Fruit fly (Drosophila melanogaster): ENCODE data around the gene Art8.

Gene Art8

dm6 chr2L:11021606-11022005, 10.7 kb upstream of the Art8 start:
- TF ChIP-seq fd96Ca (GFP tag; IDR thresholded peaks at IDR 0.05): no peak
- TF ChIP-seq CG8301 (tag; optimal IDR thresholded peaks at IDR 0.05): peak; percentile 19
- TF ChIP-seq CG9948 (tag; optimal IDR thresholded peaks at IDR 0.05): peak; percentile 53
- no peak for TF ChIP-seq CG12605 (GFP tag; IDR thresholded peaks at IDR 0.05)
- peak; percentile 48 for TF ChIP-seq CG14655 (GFP tag; optimal IDR thresholded peaks at IDR 0.05)
- TF ChIP-seq D1 (tag; optimal IDR thresholded peaks at IDR 0.05): no peak
- peak; percentile 5 for TF ChIP-seq Snoo (tag; optimal IDR thresholded peaks at IDR 0.05)
- TF ChIP-seq CG4496 (GFP tag; IDR thresholded peaks at IDR 0.05): no peak
- no peak for TF ChIP-seq Ets98B (GFP tag; IDR thresholded peaks at IDR 0.05)
- no peak for TF ChIP-seq Pif1A (GFP tag; optimal IDR thresholded peaks at IDR 0.05)
- TF ChIP-seq Pif1B (GFP tag; optimal IDR thresholded peaks at IDR 0.05): no peak
- peak; percentile 44 for TF ChIP-seq CG8159 (tag; optimal IDR thresholded peaks at IDR 0.05)
- TF ChIP-seq gl (tag; optimal IDR thresholded peaks at IDR 0.05): no peak
- no peak for TF ChIP-seq CG32121 (GFP tag; IDR thresholded peaks at IDR 0.05)
- TF ChIP-seq rn (GFP tag; IDR thresholded peaks at IDR 0.05): no peak
- TF ChIP-seq EcR (GFP tag; optimal IDR thresholded peaks at IDR 0.05): no peak
- no peak for TF ChIP-seq CG15710 (tag; optimal IDR thresholded peaks at IDR 0.05)
- peak; percentile 21 for TF ChIP-seq CG17806 (tag; optimal IDR thresholded peaks at IDR 0.05)

- TF ChIP-seq CG17806 (tag; optimal IDR thresholded peaks at IDR 0.05): no peak
- no peak for TF ChIP-seq Ets98B (GFP tag; IDR thresholded peaks at IDR 0.05)
- no peak for TF ChIP-seq rn (GFP tag; IDR thresholded peaks at IDR 0.05)
- TF ChIP-seq D1 (tag; optimal IDR thresholded peaks at IDR 0.05): no peak
- no peak for TF ChIP-seq Snoo (tag; optimal IDR thresholded peaks at IDR 0.05)
- no peak for TF ChIP-seq CG12605 (GFP tag; IDR thresholded peaks at IDR 0.05)
- TF ChIP-seq CG10348 (GFP tag; IDR thresholded peaks at IDR 0.05): no peak
- no peak for TF ChIP-seq CG14655 (GFP tag; optimal IDR thresholded peaks at IDR 0.05)
- TF ChIP-seq CG9948 (tag; optimal IDR thresholded peaks at IDR 0.05): no peak
- no peak for TF ChIP-seq CG4496 (GFP tag; IDR thresholded peaks at IDR 0.05)
- TF ChIP-seq CG8301 (tag; optimal IDR thresholded peaks at IDR 0.05): no peak
- no peak for TF ChIP-seq EcR (GFP tag; optimal IDR thresholded peaks at IDR 0.05)
- no peak for TF ChIP-seq CG8159 (tag; optimal IDR thresholded peaks at IDR 0.05)
- no peak for TF ChIP-seq CG13204 (GFP tag; optimal IDR thresholded peaks at IDR 0.05)
- TF ChIP-seq CG15710 (tag; optimal IDR thresholded peaks at IDR 0.05): no peak
- TF ChIP-seq fd96Ca (GFP tag; IDR thresholded peaks at IDR 0.05): no peak
- TF ChIP-seq CG32121 (GFP tag; IDR thresholded peaks at IDR 0.05): no peak
These were observed 5.8 kb upstream of the Art8 start, which contains the start of gene CG14913 for dm6 chr2L:11016695-11017094. Gene CG14913, plus strand, starts transcription at chr2L:11016995.

- TF ChIP-seq gl (tag; optimal IDR thresholded peaks at IDR 0.05) (no peak), CG8301 (tag; optimal IDR thresholded peaks at IDR 0.05) (no peak), Pif1B (GFP tag; optimal IDR thresholded peaks at IDR 0.05) (no peak), fd96Ca (GFP tag; IDR thresholded peaks at IDR 0.05) (no peak), rn (GFP tag; IDR thresholded peaks at IDR 0.05) (no peak), CG13204 (GFP tag; optimal IDR thresholded peaks at IDR 0.05) (no peak), CG14655 (GFP tag; optimal IDR thresholded peaks at IDR 0.05) (no peak), Snoo (tag; optimal IDR thresholded peaks at IDR 0.05) (no peak), CG10348 (GFP tag; IDR thresholded peaks at IDR 0.05) (no peak), CG15710 (tag; optimal IDR thresholded peaks at IDR 0.05) (no peak), CG32121 (GFP tag; IDR thresholded peaks at IDR 0.05) (no peak; the same call in 1 of the 2 replicates), EcR (GFP tag; optimal IDR thresholded peaks at IDR 0.05) (no peak), CG17806 (tag; optimal IDR thresholded peaks at IDR 0.05) (no peak)
These were observed 4.4 kb upstream of the Art8 start, which contains the start of gene Acp32CD for dm6 chr2L:11015320-11015719. Gene Acp32CD, plus strand, starts transcription at chr2L:11015620.

dm6 chr2L:11014671-11015070, 3.8 kb upstream of the Art8 start:
- peak; percentile 46 for TF ChIP-seq CG17806 (tag; optimal IDR thresholded peaks at IDR 0.05)
- TF ChIP-seq EcR (GFP tag; optimal IDR thresholded peaks at IDR 0.05): peak; percentile 11
- no peak for TF ChIP-seq rn (GFP tag; IDR thresholded peaks at IDR 0.05)
- TF ChIP-seq CG10348 (GFP tag; IDR thresholded peaks at IDR 0.05): no peak
- TF ChIP-seq CG13204 (GFP tag; optimal IDR thresholded peaks at IDR 0.05): no peak
- no peak for TF ChIP-seq gl (tag; optimal IDR thresholded peaks at IDR 0.05)
- TF ChIP-seq Snoo (tag; optimal IDR thresholded peaks at IDR 0.05): no peak
- no peak for TF ChIP-seq Pif1B (GFP tag; optimal IDR thresholded peaks at IDR 0.05)
- peak; percentile 51 for TF ChIP-seq CG15710 (tag; optimal IDR thresholded peaks at IDR 0.05)
- no peak for TF ChIP-seq Pif1A (GFP tag; optimal IDR thresholded peaks at IDR 0.05)
- peak; percentile 56 for TF ChIP-seq CG9948 (tag; optimal IDR thresholded peaks at IDR 0.05)
- no peak for TF ChIP-seq CG32121 (GFP tag; IDR thresholded peaks at IDR 0.05)
- TF ChIP-seq CG8159 (tag; optimal IDR thresholded peaks at IDR 0.05): peak; percentile 66
- peak; percentile 42 for TF ChIP-seq CG34367 (tag; optimal IDR thresholded peaks at IDR 0.05)
- no peak for TF ChIP-seq Ets98B (GFP tag; IDR thresholded peaks at IDR 0.05)
- peak; percentile 37 for TF ChIP-seq CG12605 (GFP tag; IDR thresholded peaks at IDR 0.05)
- no peak for TF ChIP-seq CG4496 (GFP tag; IDR thresholded peaks at IDR 0.05)
- no peak for TF ChIP-seq fd96Ca (GFP tag; IDR thresholded peaks at IDR 0.05)
- TF ChIP-seq CG8301 (tag; optimal IDR thresholded peaks at IDR 0.05): peak; percentile 55
- TF ChIP-seq D1 (tag; optimal IDR thresholded peaks at IDR 0.05): peak; percentile 11
- no peak for TF ChIP-seq CG14655 (GFP tag; optimal IDR thresholded peaks at IDR 0.05)

- TF ChIP-seq CG13204 (GFP tag; optimal IDR thresholded peaks at IDR 0.05) (peak; percentile 85), CG32121 (GFP tag; IDR thresholded peaks at IDR 0.05) (no peak)
These were observed 3.2 kb upstream of the Art8 start for dm6 chr2L:11014018-11014611.

dm6 chr2L:11004674-11005045, 6.2 kb downstream of the Art8 start, which contains the start of gene Nup154:
Gene Nup154, plus strand, starts transcription at chr2L:11004820.
- TF ChIP-seq Ets98B (GFP tag; IDR thresholded peaks at IDR 0.05) (no peak), Pif1B (GFP tag; optimal IDR thresholded peaks at IDR 0.05) (no peak), rn (GFP tag; IDR thresholded peaks at IDR 0.05) (no peak)

Data from whole organism, pupa.